Fruit fly (Drosophila melanogaster) whole organism, embryonic: ENCODE data around the gene Creld.

ENCODE experiments used
- CG10543 ChIP-seq: fragments of 200-800 bp; sonication (Bioruptor generic); optimal IDR thresholded peaks from 3 replicates; lab custom pipeline; 2017; ENCODE audit warnings: missing biosample characterization, mild to moderate bottlenecking, missing genetic modification characterization, moderate library complexity
- CG12219 ChIP-seq: fragments of 200-800 bp; sonication (Bioruptor generic); optimal IDR thresholded peaks from 3 replicates; lab custom pipeline; 2018; ENCODE audit warnings: missing biosample characterization, mild to moderate bottlenecking, missing genetic modification characterization
- CG12769 ChIP-seq: fragments of 200-800 bp; sonication (Bioruptor generic); optimal IDR thresholded peaks from 2 replicates; lab custom pipeline; 2019; ENCODE audit warnings: missing biosample characterization, mild to moderate bottlenecking, missing genetic modification characterization, moderate library complexity
- CG12942 ChIP-seq: fragments of 200-800 bp; sonication (Bioruptor generic); optimal IDR thresholded peaks from 3 replicates; lab custom pipeline; 2016; ENCODE audit warnings: missing biosample characterization, missing genetic modification characterization
- CG13624 ChIP-seq: fragments of 200-800 bp; sonication (Bioruptor generic); optimal IDR thresholded peaks from 2 replicates; lab custom pipeline; 2016; ENCODE audit warnings: missing biosample characterization, missing genetic modification characterization
- CG14667 ChIP-seq: fragments of 200-800 bp; sonication (Bioruptor generic); IDR thresholded peaks from 2 replicates; pipeline ENCODE4 v1.3.6; 2022; ENCODE audit warnings: missing biosample characterization, missing genetic modification characterization
- CG16863 ChIP-seq: fragments of 200-800 bp; sonication (Bioruptor generic); optimal IDR thresholded peaks from 3 replicates; lab custom pipeline; 2016; ENCODE audit warnings: missing biosample characterization, missing genetic modification characterization
- CG17328 ChIP-seq: fragments of 200-800 bp; sonication (Bioruptor generic); IDR thresholded peaks from 2 replicates; pipeline ENCODE4 v1.3.6; 2022; ENCODE audit warnings: missing biosample characterization, missing genetic modification characterization
- CG17361 ChIP-seq: fragments of 200-800 bp; sonication (Bioruptor generic); IDR thresholded peaks from 3 replicates; pipeline ENCODE4 v1.3.6; 2022; ENCODE audit warnings: missing biosample characterization, missing genetic modification characterization
- CG17612 ChIP-seq: fragments of 200-800 bp; sonication (Bioruptor generic); IDR thresholded peaks from 2 replicates; pipeline ENCODE4 v1.3.6; 2022; ENCODE audit warnings: missing biosample characterization, missing genetic modification characterization
- CG17829 ChIP-seq: fragments of 200-800 bp; optimal IDR thresholded peaks from 2 replicates; lab custom pipeline; 2019; ENCODE audit warnings: missing biosample characterization, mild to moderate bottlenecking, missing genetic modification characterization, moderate library complexity
- CG31388 ChIP-seq: fragments of 200-800 bp; sonication (Bioruptor generic); optimal IDR thresholded peaks from 2 replicates; lab custom pipeline; 2016; ENCODE audit warnings: missing biosample characterization, missing genetic modification characterization
- CG32532 ChIP-seq: fragments of 200-800 bp; sonication (Bioruptor generic); IDR thresholded peaks from 2 replicates; pipeline ENCODE4 v1.3.6; 2022; ENCODE audit warnings: missing biosample characterization, missing genetic modification characterization
- CG32767 ChIP-seq: fragments of 200-800 bp; sonication (Bioruptor generic); IDR thresholded peaks from 2 replicates; pipeline ENCODE4 v1.3.6; 2022; ENCODE audit warnings: missing biosample characterization, missing genetic modification characterization
- CG4360 ChIP-seq: fragments of 200-800 bp; sonication (Bioruptor generic); IDR thresholded peaks from 2 replicates; pipeline ENCODE4 v1.3.6; 2022; ENCODE audit warnings: missing biosample characterization, missing genetic modification characterization
- CG4707 ChIP-seq: fragments of 200-800 bp; sonication (Bioruptor generic); optimal IDR thresholded peaks from 2 replicates; lab custom pipeline; 2018; ENCODE audit warnings: missing biosample characterization, mild to moderate bottlenecking, missing genetic modification characterization, moderate library complexity
- CG6813 ChIP-seq: fragments of 200-800 bp; sonication (Bioruptor generic); optimal IDR thresholded peaks from 2 replicates; lab custom pipeline; 2017; ENCODE audit warnings: missing biosample characterization, missing genetic modification characterization, mild to moderate bottlenecking, moderate library complexity, missing genetic modification reagents
- D ChIP-seq, 2 experiments: fragments of 200-800 bp in 1 of 2; fragments of >200 bp in 1 of 2; sonication (Bioruptor generic) in 1 of 2; optimal IDR thresholded peaks; 2 replicates in 1 of 2; 3 replicates in 1 of 2; lab custom pipeline; 2017; ENCODE audit warnings: mild to moderate bottlenecking in 1 of 2, missing biosample characterization in 1 of 2, missing genetic modification characterization in 1 of 2, missing genetic modification reagents in 1 of 2
- Dip2 ChIP-seq: fragments of 200-800 bp; sonication (Bioruptor generic); IDR thresholded peaks from 2 replicates; pipeline ENCODE4 v1.3.6; 2022; ENCODE audit warnings: missing biosample characterization, missing genetic modification characterization
- Dll ChIP-seq: fragments of 200-800 bp; sonication (Bioruptor generic); IDR thresholded peaks from 4 replicates; pipeline ENCODE4 v1.3.6; 2022; ENCODE audit warnings: missing biosample characterization, missing genetic modification characterization; ENCODE audit not compliant: partially characterized antibody
- Doc3 ChIP-seq: fragments of 200-800 bp; sonication (Bioruptor generic); IDR thresholded peaks from 3 replicates; pipeline ENCODE4 v1.3.6; 2022; ENCODE audit warnings: missing biosample characterization, missing genetic modification characterization; ENCODE audit not compliant: partially characterized antibody
- Dp ChIP-seq: fragments of 200-800 bp; sonication (Bioruptor generic); optimal IDR thresholded peaks from 2 replicates; lab custom pipeline; 2018; ENCODE audit warnings: missing biosample characterization, mild to moderate bottlenecking, missing genetic modification characterization, moderate library complexity
- Dref ChIP-seq: fragments of 200-800 bp; sonication (Bioruptor generic); IDR thresholded peaks from 2 replicates; pipeline ENCODE4 v1.3.6; 2022; ENCODE audit warnings: missing biosample characterization, missing genetic modification characterization
- Ets65A ChIP-seq: fragments of 200-800 bp; sonication (Bioruptor generic); peaks from one replicate; lab custom pipeline; 2016; ENCODE audit warnings: missing biosample characterization, missing genetic modification characterization
- Fer3 ChIP-seq: fragments of 200-800 bp; sonication (Bioruptor generic); optimal IDR thresholded peaks from 2 replicates; lab custom pipeline; 2018; ENCODE audit warnings: missing biosample characterization, mild to moderate bottlenecking, missing genetic modification characterization, moderate library complexity
- NFAT ChIP-seq: fragments of 200-800 bp; sonication (Bioruptor generic); IDR thresholded peaks from 2 replicates; pipeline ENCODE4 v1.3.6; 2022; ENCODE audit warnings: missing biosample characterization, missing genetic modification characterization
- Optix ChIP-seq: fragments of 200-800 bp; sonication (Bioruptor generic); IDR thresholded peaks from 3 replicates; pipeline ENCODE4 v1.3.6; 2022; ENCODE audit warnings: missing biosample characterization, missing genetic modification characterization
- Sry-β ChIP-seq: fragments of 200-800 bp; sonication (Bioruptor generic); optimal IDR thresholded peaks from 2 replicates; lab custom pipeline; 2018; ENCODE audit warnings: missing biosample characterization, mild to moderate bottlenecking, missing genetic modification characterization, moderate library complexity
- aop ChIP-seq: fragments of 200-800 bp; sonication (Bioruptor generic); IDR thresholded peaks from 2 replicates; pipeline ENCODE4 v1.3.6; 2022; ENCODE audit warnings: missing biosample characterization, missing genetic modification characterization
- bigmax ChIP-seq: fragments of 200-800 bp; sonication (Bioruptor generic); optimal IDR thresholded peaks from 2 replicates; lab custom pipeline; 2018; ENCODE audit warnings: missing biosample characterization, mild to moderate bottlenecking, missing genetic modification characterization
- cato ChIP-seq: fragments of 200-800 bp; sonication (Bioruptor generic); optimal IDR thresholded peaks from 2 replicates; lab custom pipeline; 2016; ENCODE audit warnings: missing biosample characterization, missing genetic modification characterization, borderline replicate concordance
- chinmo ChIP-seq: fragments of 200-800 bp; sonication (Bioruptor generic); IDR thresholded peaks from 4 replicates; pipeline ENCODE4 v1.3.6; 2022; ENCODE audit warnings: missing biosample characterization, missing genetic modification characterization; ENCODE audit not compliant: partially characterized antibody
- croc ChIP-seq: fragments of 200-800 bp; sonication (Bioruptor generic); conservative IDR thresholded peaks from 3 replicates; pipeline ENCODE4 v1.3.6; 2022; ENCODE audit warnings: missing biosample characterization, missing genetic modification characterization
- dmrt11E ChIP-seq: fragments of 200-800 bp; sonication (Bioruptor generic); optimal IDR thresholded peaks from 3 replicates; lab custom pipeline; 2018; ENCODE audit warnings: missing biosample characterization, mild to moderate bottlenecking, missing genetic modification characterization, moderate library complexity
- eve ChIP-seq, 2 experiments: fragments of >200 bp; optimal IDR thresholded peaks; 2 replicates each; lab custom pipeline; 2017; ENCODE audit warnings: missing biosample characterization in 2 of 2, missing genetic modification characterization in 2 of 2
- grau ChIP-seq: fragments of 200-800 bp; optimal IDR thresholded peaks from 3 replicates; lab custom pipeline; 2019; ENCODE audit warnings: missing biosample characterization, mild to moderate bottlenecking, missing genetic modification characterization, moderate library complexity
- gt ChIP-seq: fragments of 200-800 bp; sonication (Bioruptor generic); IDR thresholded peaks from 2 replicates; pipeline ENCODE4 v1.3.6; 2022; ENCODE audit warnings: missing biosample characterization, missing genetic modification characterization
- h ChIP-seq: fragments of >200 bp; optimal IDR thresholded peaks from 2 replicates; lab custom pipeline; 2017
- lola ChIP-seq, 3 experiments: fragments of >200 bp in 2 of 3; fragments of 200-800 bp in 1 of 3; sonication (Bioruptor generic) in 1 of 3; optimal IDR thresholded peaks; 2 replicates each; lab custom pipeline; 2017 to 2019; ENCODE audit warnings: missing biosample characterization in 3 of 3, missing genetic modification characterization in 3 of 3, mild to moderate bottlenecking in 1 of 3, moderate library complexity in 1 of 3
- peb ChIP-seq: fragments of 200-800 bp; sonication (Bioruptor generic); IDR thresholded peaks from 2 replicates; pipeline ENCODE4 v1.3.6; 2022; ENCODE audit warnings: missing biosample characterization, missing genetic modification characterization
- rib ChIP-seq: fragments of 200-800 bp; sonication (Bioruptor generic); IDR thresholded peaks from 2 replicates; pipeline ENCODE4 v1.3.6; 2022; ENCODE audit warnings: missing biosample characterization, missing genetic modification characterization
- row ChIP-seq: fragments of 200-800 bp; sonication (Bioruptor generic); IDR thresholded peaks from 3 replicates; pipeline ENCODE4 v1.3.6; 2022; ENCODE audit warnings: missing biosample characterization, missing genetic modification characterization
- schlank ChIP-seq: fragments of 200-800 bp; sonication (Bioruptor generic); optimal IDR thresholded peaks from 2 replicates; lab custom pipeline; 2018; ENCODE audit warnings: missing biosample characterization, mild to moderate bottlenecking, missing genetic modification characterization
- sd ChIP-seq: fragments of 200-800 bp; sonication (Bioruptor generic); optimal IDR thresholded peaks from 3 replicates; lab custom pipeline; 2018; ENCODE audit warnings: missing biosample characterization, mild to moderate bottlenecking, missing genetic modification characterization, moderate library complexity
- slp2 ChIP-seq: fragments of 200-800 bp; sonication (Bioruptor generic); optimal IDR thresholded peaks from 2 replicates; lab custom pipeline; 2016; ENCODE audit warnings: missing biosample characterization, missing genetic modification characterization
- sqz ChIP-seq: fragments of 200-800 bp; sonication (Bioruptor generic); optimal IDR thresholded peaks from 3 replicates; lab custom pipeline; 2018; ENCODE audit warnings: missing biosample characterization, mild to moderate bottlenecking, missing genetic modification characterization
- wdn ChIP-seq: fragments of 200-800 bp; sonication (Bioruptor generic); IDR thresholded peaks from 2 replicates; pipeline ENCODE4 v1.3.6; 2022; ENCODE audit warnings: missing biosample characterization, missing genetic modification characterization
- yki ChIP-seq: fragments of >200 bp; optimal IDR thresholded peaks from 3 replicates; lab custom pipeline; 2018
- zen ChIP-seq: fragments of 200-800 bp; sonication (Bioruptor generic); optimal IDR thresholded peaks from 3 replicates; lab custom pipeline; 2018; ENCODE audit warnings: missing biosample characterization, mild to moderate bottlenecking, missing genetic modification characterization, moderate library complexity

The Creld gene

DNA sequence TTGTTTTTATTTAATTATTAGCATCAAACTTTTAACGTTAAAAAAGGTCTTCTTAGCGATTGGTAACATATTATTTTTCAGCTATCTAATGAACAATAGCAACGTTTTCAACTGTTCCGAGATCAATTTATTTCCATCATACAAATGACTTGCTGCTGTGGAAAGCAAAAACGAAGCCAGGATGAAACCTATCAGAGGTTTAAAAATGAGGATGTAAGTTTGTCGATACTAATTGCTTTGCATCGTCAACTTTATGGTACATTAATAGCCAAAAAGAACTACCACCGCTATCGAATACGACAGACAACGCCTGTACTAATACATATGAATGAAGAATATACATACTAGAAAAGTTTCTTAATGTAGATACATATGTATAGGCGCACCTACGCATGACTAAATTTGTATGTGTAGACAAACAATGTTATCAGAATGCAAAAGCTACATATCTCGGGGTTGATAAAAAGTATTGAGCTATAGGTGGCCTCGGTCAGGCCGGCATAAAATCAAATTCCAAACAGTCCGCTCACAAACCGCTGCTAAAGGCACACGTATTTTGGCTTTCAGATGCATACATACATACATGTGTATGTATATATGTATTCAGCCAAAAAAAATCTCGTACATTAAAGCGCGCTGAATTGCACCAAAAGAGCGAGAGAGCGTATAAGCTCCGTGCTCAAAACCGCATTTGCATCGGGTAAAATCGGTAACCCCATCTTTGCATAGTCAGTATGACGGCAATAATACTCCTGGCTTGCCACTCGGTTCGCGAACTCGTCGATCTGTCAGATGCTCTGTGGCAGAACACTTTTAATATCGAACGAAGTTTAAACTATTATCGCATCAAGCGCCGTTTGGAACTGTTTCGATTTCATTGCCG lies 30.1 kb upstream of the Creld start (continued):
- TF ChIP-seq row (GFP tag; lab: Robert Waterston, UW) (peak; percentile 58; the same call in 2 of the 3 replicates), CG4707 (GFP tag; lab: Kevin White, UChicago) (no peak), Optix (GFP tag; lab: Robert Waterston, UW) (no peak), lola (GFP tag; optimal IDR thresholded peaks at IDR 0.05; lab: Kevin White, UChicago) (peak in 1 of 3 experiments; percentile 29), dmrt11E (tag; lab: Kevin White, UChicago) (no peak), NFAT (GFP tag; lab: Robert Waterston, UW) (no peak), CG6813 (no peak), Dip2 (peak; percentile 86; the same call in 1 of the 2 replicates), CG13624 (GFP tag; lab: Kevin White, UChicago) (no peak), schlank (tag; lab: Kevin White, UChicago) (no peak), slp2 (GFP tag; lab: Kevin White, UChicago) (no peak), Ets65A (no peak), CG12942 (GFP tag; lab: Kevin White, UChicago) (no peak), CG31388 (no peak), Dp (GFP tag; lab: Kevin White, UChicago) (no peak), peb (GFP tag; lab: Robert Waterston, UW) (no peak), CG17829 (tag; lab: Kevin White, UChicago) (no peak), Sry-β (peak; percentile 16), CG12769 (tag; lab: Kevin White, UChicago) (no peak), CG4360 (no peak), D (optimal IDR thresholded peaks at IDR 0.05; lab: Kevin White, UChicago) (no peak), D (GFP tag; optimal IDR thresholded peaks at IDR 0.05; lab: Kevin White, UChicago) (no peak), croc (GFP tag; lab: Robert Waterston, UW) (no peak), cato (no peak), Fer3 (no peak), eve (GFP tag; optimal IDR thresholded peaks at IDR 0.05; lab: Kevin White, UChicago) (peak in 1 of 2 experiments; percentile 63), CG17361 (GFP tag; lab: Robert Waterston, UW) (no peak), CG16863 (no peak), Dref (no peak), chinmo (GFP tag; lab: Robert Waterston, UW) (peak; percentile 93), CG32767 (peak; percentile 40; the same call in 1 of the 2 replicates), CG17612 (no peak), Dll (GFP tag; lab: Robert Waterston, UW) (peak; percentile 41; the same call in 1 of the 4 replicates), sd (tag; lab: Kevin White, UChicago) (peak; percentile 98), yki (lab: Kevin White, UChicago) (no peak), aop (GFP tag; lab: Robert Waterston, UW) (no peak), CG17328 (no peak), zen (tag; lab: Kevin White, UChicago) (no peak), h (lab: Kevin White, UChicago) (no peak), wdn (GFP tag; lab: Robert Waterston, UW) (no peak), CG14667 (GFP tag; lab: Robert Waterston, UW) (no peak), gt (GFP tag; lab: Robert Waterston, UW) (no peak), CG10543 (GFP tag; lab: Kevin White, UChicago) (peak; percentile 20), CG32532 (GFP tag; lab: Robert Waterston, UW) (no peak), Doc3 (GFP tag; lab: Robert Waterston, UW) (peak; percentile 45; the same call in 1 of the 3 replicates), sqz (GFP tag; lab: Kevin White, UChicago) (peak; percentile 23), bigmax (GFP tag; lab: Kevin White, UChicago) (no peak), rib (GFP tag; lab: Robert Waterston, UW) (0 out of 2 replicates have a peak, but pooled peaks have one; percentile 51), grau (no peak), CG12219 (GFP tag; lab: Kevin White, UChicago) (no peak)
